Fruit fly (Drosophila melanogaster): ENCODE results near the gene CG12499.

Gene CG12499

DNA sequence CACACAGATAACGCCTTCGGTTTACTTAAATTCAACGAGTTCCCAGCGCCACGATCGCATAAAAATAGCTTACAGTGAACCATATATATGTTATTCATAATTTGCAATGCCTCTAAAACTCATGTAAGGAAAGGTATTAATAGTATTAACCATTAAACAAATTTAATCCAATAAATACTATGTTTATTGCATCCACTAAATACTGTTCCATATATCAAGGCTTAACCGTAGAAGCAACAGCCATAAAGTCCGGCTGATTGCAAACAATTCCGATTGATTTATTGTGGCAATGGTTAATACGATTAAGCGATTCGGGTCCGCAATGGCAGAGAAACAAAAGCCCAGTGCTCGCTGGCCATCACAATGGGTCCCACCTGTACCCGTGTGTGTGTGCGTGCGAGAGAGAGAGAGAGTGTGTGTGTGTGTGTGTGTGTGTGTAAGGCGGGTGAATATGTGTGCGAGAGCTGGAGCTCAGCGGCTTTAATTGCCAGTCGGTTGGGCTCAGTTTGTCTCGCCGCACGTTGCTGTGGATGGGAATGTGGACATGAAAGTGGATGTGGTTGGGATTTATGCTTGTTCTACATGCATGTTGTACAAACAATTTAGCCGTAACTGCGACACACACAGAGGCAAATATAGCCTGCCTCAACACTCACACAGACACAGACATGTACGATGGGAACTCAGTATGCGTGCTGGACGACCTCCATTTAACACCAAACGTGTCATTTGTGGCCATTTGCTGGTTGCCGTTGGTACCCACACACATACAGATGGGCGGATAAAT is 48.3 kb upstream of the CG12499 start (continued):
- TF ChIP-seq CG10147 (GFP tag; optimal IDR thresholded peaks at IDR 0.05) (peak; percentile 18), scrt (GFP tag; optimal IDR thresholded peaks at IDR 0.05) (peak; percentile 52), tio (GFP tag; optimal IDR thresholded peaks at IDR 0.05) (no peak), dysf (GFP tag; IDR thresholded peaks at IDR 0.05) (peak; percentile 34; the same call in 1 of the 3 replicates), sug (tag; optimal IDR thresholded peaks at IDR 0.05) (peak; percentile 2), wdn (GFP tag; IDR thresholded peaks at IDR 0.05) (0 out of 2 replicates have a peak, but pooled peaks have one; percentile 37), CG17912 (GFP tag; optimal IDR thresholded peaks at IDR 0.05) (no peak), CG14050 (GFP tag; IDR thresholded peaks at IDR 0.05) (0 out of 3 replicates have a peak, but pooled peaks have one; percentile 35), Doc2 (GFP tag; IDR thresholded peaks at IDR 0.05) (no peak), CG4820 (GFP tag; optimal IDR thresholded peaks at IDR 0.05) (peak; percentile 33), Camta (GFP tag; optimal IDR thresholded peaks at IDR 0.05) (no peak), Aef1 (GFP tag; IDR thresholded peaks at IDR 0.05) (peak; percentile 27; the same call in 1 of the 3 replicates), pb (GFP tag; optimal IDR thresholded peaks at IDR 0.05) (no peak), BtbVII (GFP tag; optimal IDR thresholded peaks at IDR 0.05) (peak; percentile 11), ham (GFP tag; IDR thresholded peaks at IDR 0.05) (no peak), Atf6 (GFP tag; IDR thresholded peaks at IDR 0.05) (0 out of 2 replicates have a peak, but pooled peaks have one; percentile 8), CG4360 (GFP tag; IDR thresholded peaks at IDR 0.05) (no peak), CG2120 (GFP tag; optimal IDR thresholded peaks at IDR 0.05) (peak; percentile 57), ato (GFP tag; IDR thresholded peaks at IDR 0.05; ENCODE audit: partially characterized antibody) (no peak), Fer3 (tag; optimal IDR thresholded peaks at IDR 0.05) (peak; percentile 44), CG8924 (tag; optimal IDR thresholded peaks at IDR 0.05) (peak; percentile 55), Ets65A (GFP tag) (peak; percentile 85), CG6689 (GFP tag; IDR thresholded peaks at IDR 0.05) (no peak), CG15269 (tag; optimal IDR thresholded peaks at IDR 0.05) (peak; percentile 25), CG6654 (GFP tag; optimal IDR thresholded peaks at IDR 0.05) (peak; percentile 22), CG17328 (GFP tag; IDR thresholded peaks at IDR 0.05) (no peak), CG13296 (GFP tag; optimal IDR thresholded peaks at IDR 0.05) (peak; percentile 40)

DNA sequence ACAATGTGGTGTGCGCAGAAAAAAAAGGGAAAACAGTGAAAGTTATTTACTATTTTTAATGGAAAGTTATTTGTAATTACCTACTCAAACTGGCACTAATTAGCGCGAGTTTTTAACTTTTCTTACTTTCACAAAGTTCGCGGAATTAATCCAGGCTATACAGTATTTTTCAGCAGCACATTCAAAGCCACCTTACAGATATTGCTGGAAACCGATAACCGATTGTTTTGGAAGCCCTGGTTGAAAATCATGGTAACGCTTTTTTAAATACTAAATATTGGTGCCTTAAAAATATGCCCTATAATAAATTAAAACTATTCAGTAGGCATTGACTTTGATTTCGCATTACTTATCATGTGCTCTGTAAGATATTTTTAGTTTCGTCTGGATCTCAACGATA is 46.4 kb upstream of the CG12499 start, which contains the start of gene tHMG2:
TSS of gene tHMG2 (plus strand) at position 187 of the 400 bp plus-strand sequence.
- peak; percentile 76 for TF ChIP-seq CG6689 (GFP tag; IDR thresholded peaks at IDR 0.05)
- peak; percentile 14 for TF ChIP-seq Ets65A (GFP tag)
- peak; percentile 41 for TF ChIP-seq sens (GFP tag)
- TF ChIP-seq Sry-δ (GFP tag; optimal IDR thresholded peaks at IDR 0.05) = peak; percentile 36
- peak; percentile 6 for TF ChIP-seq CG2116 (GFP tag; optimal IDR thresholded peaks at IDR 0.05)
- peak; percentile 18; the same call in 1 of the 4 replicates for TF ChIP-seq Dll (GFP tag; IDR thresholded peaks at IDR 0.05; ENCODE audit: partially characterized antibody)
- no peak for TF ChIP-seq z (GFP tag; IDR thresholded peaks at IDR 0.05)
- TF ChIP-seq CG1603 (tag; optimal IDR thresholded peaks at IDR 0.05) = peak; percentile 15
- peak; percentile 19; the same call in 1 of the 3 replicates for TF ChIP-seq row (GFP tag; IDR thresholded peaks at IDR 0.05)
- no peak for TF ChIP-seq slou (GFP tag; optimal IDR thresholded peaks at IDR 0.05)
- peak; percentile 27; the same call in 1 of the 2 replicates for TF ChIP-seq amos (GFP tag; IDR thresholded peaks at IDR 0.05; ENCODE audit: partially characterized antibody)
- no peak for TF ChIP-seq Sry-β (GFP tag; optimal IDR thresholded peaks at IDR 0.05)
- 0 out of 3 replicates have a peak, but pooled peaks have one; percentile 47 for TF ChIP-seq CG16813 (GFP tag; IDR thresholded peaks at IDR 0.05; ENCODE audit: partially characterized antibody)
- peak; percentile 55 for TF ChIP-seq gfzf (GFP tag; optimal IDR thresholded peaks at IDR 0.05)
- peak; percentile 92 for TF ChIP-seq Myb (GFP tag; optimal IDR thresholded peaks at IDR 0.05)
- TF ChIP-seq unc-4 (GFP tag; IDR thresholded peaks at IDR 0.05; ENCODE audit: partially characterized antibody) = 0 out of 2 replicates have a peak, but pooled peaks have one; percentile 28
- peak; percentile 44 for TF ChIP-seq Med (GFP tag)
- peak; percentile 53 for TF ChIP-seq Dp (GFP tag; optimal IDR thresholded peaks at IDR 0.05)
- TF ChIP-seq CG34224 (GFP tag; IDR thresholded peaks at IDR 0.05; ENCODE audit: partially characterized antibody) = 0 out of 3 replicates have a peak, but pooled peaks have one; percentile 22
- TF ChIP-seq BEAF-32 (GFP tag; optimal IDR thresholded peaks at IDR 0.05) = peak; percentile 36
- TF ChIP-seq CG32772 (GFP tag; IDR thresholded peaks at IDR 0.05) = no peak
- 0 out of 2 replicates have a peak, but pooled peaks have one; percentile 26 for TF ChIP-seq hbn (GFP tag; IDR thresholded peaks at IDR 0.05; ENCODE audit: partially characterized antibody)
- TF ChIP-seq CG5953 (GFP tag; IDR thresholded peaks at IDR 0.05) = no peak
- peak; percentile 40 for TF ChIP-seq pzg (GFP tag; optimal IDR thresholded peaks at IDR 0.05)
